Worm (Caenorhabditis elegans) whole organism, midembryonic: ENCODE data around the gene twk-25.

ENCODE experiments used
- T22C8.4 ChIP-seq: fragments of 200-800 bp; sonication (Bioruptor generic); IDR thresholded peaks from 2 replicates; pipeline ENCODE4 v1.3.6; 2022; ENCODE audit warnings: missing genetic modification characterization, missing compliant biosample characterization
- cog-1 ChIP-seq: sonication (generic microtip); optimal IDR thresholded peaks from 2 replicates; lab custom pipeline; 2016; ENCODE audit warnings: missing genetic modification characterization, missing compliant biosample characterization
- flt-1 ChIP-seq: fragments of 200-800 bp; sonication (Bioruptor generic); IDR thresholded peaks from 2 replicates; pipeline ENCODE4 v1.3.6; 2022; ENCODE audit warnings: missing genetic modification characterization, missing compliant biosample characterization
- klf-2 ChIP-seq: fragments of 200-800 bp; sonication (Bioruptor generic); conservative IDR thresholded peaks from 2 replicates; pipeline ENCODE4 v1.3.6; 2022; ENCODE audit warnings: missing genetic modification reagents, missing genetic modification characterization, missing compliant biosample characterization
- med-1 ChIP-seq: sonication (generic microtip); optimal IDR thresholded peaks from 2 replicates; lab custom pipeline; 2017; ENCODE audit warnings: missing genetic modification characterization, mild to moderate bottlenecking, missing compliant biosample characterization, antibody characterized with exemption, missing genetic modification reagents; ENCODE audit not compliant: insufficient read depth
- ref-1 ChIP-seq: fragments of 200-800 bp; sonication (Bioruptor generic); conservative IDR thresholded peaks from 2 replicates; pipeline ENCODE4 v1.3.6; 2022; ENCODE audit warnings: missing genetic modification reagents, missing genetic modification characterization, missing compliant biosample characterization
- tab-1 ChIP-seq: fragments of 200-800 bp; sonication (Bioruptor generic); IDR thresholded peaks from 2 replicates; pipeline ENCODE4 v1.3.6; 2022; ENCODE audit warnings: missing genetic modification characterization, missing compliant biosample characterization
- ztf-23 ChIP-seq: fragments of 200-800 bp; sonication (Bioruptor generic); IDR thresholded peaks from 2 replicates; pipeline ENCODE4 v1.3.6; 2022; ENCODE audit warnings: missing genetic modification reagents, missing genetic modification characterization, missing compliant biosample characterization
- ztf-29 ChIP-seq: fragments of 200-800 bp; sonication (Bioruptor generic); IDR thresholded peaks from 2 replicates; pipeline ENCODE4 v1.3.6; 2022; ENCODE audit warnings: missing genetic modification reagents, missing genetic modification characterization, missing compliant biosample characterization

Gene twk-25

ce11 chrIV:11474067-11474466 is 30.4 kb upstream of the twk-25 start:
- peak; percentile 95 for TF ChIP-seq ztf-23 (GFP tag; lab: Robert Waterston, UW)
- peak; percentile 90 for TF ChIP-seq cog-1 (tag; lab: Kevin White, UChicago)
- peak; percentile 96 for TF ChIP-seq tab-1 (GFP tag; lab: Robert Waterston, UW)
- TF ChIP-seq ref-1 (GFP tag; lab: Robert Waterston, UW), result peak; percentile 91
- TF ChIP-seq flt-1, result peak; percentile 96
- peak; percentile 86 for TF ChIP-seq T22C8.4 (GFP tag; lab: Robert Waterston, UW)
- peak; percentile 78 for TF ChIP-seq med-1 (GFP tag; lab: Kevin White, UChicago)
- TF ChIP-seq klf-2 (GFP tag; lab: Robert Waterston, UW), result peak; percentile 96
- TF ChIP-seq ztf-29, result peak; percentile 94

- TF ChIP-seq cog-1 (tag; lab: Kevin White, UChicago) (no peak), ref-1 (GFP tag; lab: Robert Waterston, UW) (no peak), med-1 (GFP tag; lab: Kevin White, UChicago) (no peak), flt-1 (no peak), ztf-23 (GFP tag; lab: Robert Waterston, UW) (no peak), tab-1 (GFP tag; lab: Robert Waterston, UW) (no peak), klf-2 (GFP tag; lab: Robert Waterston, UW) (no peak), ztf-29 (no peak), T22C8.4 (GFP tag; lab: Robert Waterston, UW) (no peak)
Observed at ce11 chrIV:11475080-11475479, 29.4 kb upstream of the twk-25 start.

ce11 chrIV:11479095-11479494 is 25.4 kb upstream of the twk-25 start, which contains the start of gene catp-8:
Gene catp-8 (minus strand): TSS chrIV:11479251.
- TF ChIP-seq med-1 (GFP tag; lab: Kevin White, UChicago) (no peak), cog-1 (tag; lab: Kevin White, UChicago) (no peak), ztf-29 (no peak), T22C8.4 (GFP tag; lab: Robert Waterston, UW) (no peak), tab-1 (GFP tag; lab: Robert Waterston, UW) (no peak), flt-1 (no peak), ztf-23 (GFP tag; lab: Robert Waterston, UW) (no peak), ref-1 (GFP tag; lab: Robert Waterston, UW) (no peak), klf-2 (GFP tag; lab: Robert Waterston, UW) (no peak)

ce11 chrIV:11480027-11480896 is 24.3 kb upstream of the twk-25 start, which contains the start of the genes mbf-1 and nse-4:
Gene mbf-1 (minus strand): TSS chrIV:11480369.
Gene nse-4 (plus strand): TSS chrIV:11480846.
- TF ChIP-seq cog-1 (tag; lab: Kevin White, UChicago) (peak; percentile 16), tab-1 (GFP tag; lab: Robert Waterston, UW) (no peak), ref-1 (GFP tag; lab: Robert Waterston, UW) (no peak), ztf-29 (no peak)

- TF ChIP-seq klf-2 (GFP tag; lab: Robert Waterston, UW) (no peak), ztf-29 (no peak), med-1 (GFP tag; lab: Kevin White, UChicago) (no peak), cog-1 (tag; lab: Kevin White, UChicago) (no peak), T22C8.4 (GFP tag; lab: Robert Waterston, UW) (no peak), tab-1 (GFP tag; lab: Robert Waterston, UW) (no peak), flt-1 (no peak), ztf-23 (GFP tag; lab: Robert Waterston, UW) (no peak), ref-1 (GFP tag; lab: Robert Waterston, UW) (no peak)
Observed at ce11 chrIV:11486859-11487258, 17.7 kb upstream of the twk-25 start.

- no peak for TF ChIP-seq ztf-29
- TF ChIP-seq ztf-23 (GFP tag; lab: Robert Waterston, UW), result no peak
- no peak for TF ChIP-seq tab-1 (GFP tag; lab: Robert Waterston, UW)
- TF ChIP-seq T22C8.4 (GFP tag; lab: Robert Waterston, UW), result no peak
- no peak for TF ChIP-seq med-1 (GFP tag; lab: Kevin White, UChicago)
- no peak for TF ChIP-seq flt-1
- no peak for TF ChIP-seq klf-2 (GFP tag; lab: Robert Waterston, UW)
- TF ChIP-seq ref-1 (GFP tag; lab: Robert Waterston, UW), result no peak
- TF ChIP-seq cog-1 (tag; lab: Kevin White, UChicago), result no peak
Observed at ce11 chrIV:11487889-11488556, 16.5 kb upstream of the twk-25 start.

- TF ChIP-seq cog-1 (tag; lab: Kevin White, UChicago) (no peak), ztf-23 (GFP tag; lab: Robert Waterston, UW) (no peak), ref-1 (GFP tag; lab: Robert Waterston, UW) (no peak), med-1 (GFP tag; lab: Kevin White, UChicago) (no peak), klf-2 (GFP tag; lab: Robert Waterston, UW) (no peak), T22C8.4 (GFP tag; lab: Robert Waterston, UW) (no peak), tab-1 (GFP tag; lab: Robert Waterston, UW) (no peak), flt-1 (no peak)
Observed at ce11 chrIV:11489077-11489476, 15.4 kb upstream of the twk-25 start.

ce11 chrIV:11489610-11490339 is 14.7 kb upstream of the twk-25 start:
- TF ChIP-seq T22C8.4 (GFP tag; lab: Robert Waterston, UW) (no peak), tab-1 (GFP tag; lab: Robert Waterston, UW) (no peak), cog-1 (tag; lab: Kevin White, UChicago) (no peak), klf-2 (GFP tag; lab: Robert Waterston, UW) (no peak), ztf-23 (GFP tag; lab: Robert Waterston, UW) (no peak), med-1 (GFP tag; lab: Kevin White, UChicago) (no peak), ztf-29 (no peak), ref-1 (GFP tag; lab: Robert Waterston, UW) (no peak), flt-1 (no peak)
